Worm (Caenorhabditis elegans): Measurements from ENCODE around the gene K07F5.14.

DNA sequence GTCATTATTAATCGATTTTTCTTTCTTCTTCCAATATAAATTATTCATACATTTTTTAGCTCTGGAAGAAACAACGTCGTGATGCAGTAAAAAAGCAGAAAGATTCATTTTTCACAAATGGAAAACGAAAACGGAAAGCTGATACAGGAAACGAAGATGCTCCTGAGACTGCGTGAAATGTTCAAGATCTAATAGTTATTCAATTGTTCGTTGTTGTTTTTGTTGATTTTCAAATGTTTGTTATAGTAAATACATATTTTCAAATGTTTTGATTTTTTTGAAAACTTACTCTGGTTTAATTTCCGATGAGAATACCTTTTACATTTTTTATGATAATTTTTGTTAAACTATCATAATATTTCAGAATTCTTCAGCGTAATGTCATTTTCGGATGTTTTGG, 1.8 kb downstream of the K07F5.14 start, which contains the start of gene K07F5.16:
- TF ChIP-seq unc-39 (tag; optimal IDR thresholded peaks at IDR 0.05): no peak
- no peak for TF ChIP-seq pha-4 (tag; optimal IDR thresholded peaks at IDR 0.05)
- TF ChIP-seq unc-62 (GFP tag; optimal IDR thresholded peaks at IDR 0.05): no peak
- TF ChIP-seq ham-2 (GFP tag; optimal IDR thresholded peaks at IDR 0.05): no peak
- TF ChIP-seq nhr-12 (tag; optimal IDR thresholded peaks at IDR 0.05): no peak
- TF ChIP-seq flh-1 (GFP tag; optimal IDR thresholded peaks at IDR 0.05): no peak
- TF ChIP-seq nhr-28 (tag; optimal IDR thresholded peaks at IDR 0.05): no peak
- TF ChIP-seq nhr-237 (tag; optimal IDR thresholded peaks at IDR 0.05): no peak
